Fruit fly (Drosophila melanogaster): ENCODE data around the gene mRpS2.

- TF ChIP-seq br (GFP tag; optimal IDR thresholded peaks at IDR 0.05) (no peak), GATAd (GFP tag; optimal IDR thresholded peaks at IDR 0.05) (no peak), Hnf4 (GFP tag; optimal IDR thresholded peaks at IDR 0.05) (no peak), psq (GFP tag; optimal IDR thresholded peaks at IDR 0.05) (no peak), Hr78 (GFP tag; optimal IDR thresholded peaks at IDR 0.05) (no peak), dmrt93B (GFP tag; optimal IDR thresholded peaks at IDR 0.05) (no peak), CrebA (GFP tag; optimal IDR thresholded peaks at IDR 0.05; ENCODE audit: borderline replicate concordance) (no peak), pan (optimal IDR thresholded peaks at IDR 0.05) (no peak), usp (GFP tag; optimal IDR thresholded peaks at IDR 0.05) (no peak), Rel (GFP tag; optimal IDR thresholded peaks at IDR 0.05) (no peak), Rel (tag; optimal IDR thresholded peaks at IDR 0.05) (no peak), Dfd (GFP tag; optimal IDR thresholded peaks at IDR 0.05) (no peak), CG9705 (GFP tag; optimal IDR thresholded peaks at IDR 0.05) (no peak)
Observed at dm6 chr2L:4836193-4836592, 14.0 kb downstream of the mRpS2 start.
